Fruit fly (Drosophila melanogaster) whole organism, embryonic: ENCODE data around the gene Iris.

Experiments
- Bgb ChIP-seq: fragments of 200-800 bp; sonication (Bioruptor generic); IDR thresholded peaks from 2 replicates; pipeline ENCODE4 v1.3.6; 2022; ENCODE audit warnings: missing biosample characterization, missing genetic modification characterization; ENCODE audit not compliant: partially characterized antibody
- CG10431 ChIP-seq: fragments of 200-800 bp; sonication (Bioruptor generic); optimal IDR thresholded peaks from 3 replicates; lab custom pipeline; 2018; ENCODE audit warnings: missing biosample characterization, mild to moderate bottlenecking, missing genetic modification characterization
- CG10462 ChIP-seq: fragments of 200-800 bp; sonication (Bioruptor generic); optimal IDR thresholded peaks from 2 replicates; lab custom pipeline; 2016; ENCODE audit warnings: missing biosample characterization, missing genetic modification characterization
- CG11247 ChIP-seq: fragments of 200-800 bp; sonication (Bioruptor generic); IDR thresholded peaks from 2 replicates; pipeline ENCODE4 v1.3.6; 2022; ENCODE audit warnings: missing biosample characterization, missing genetic modification characterization
- CG11723 ChIP-seq: fragments of 200-800 bp; sonication (Bioruptor generic); optimal IDR thresholded peaks from 2 replicates; lab custom pipeline; 2017; ENCODE audit warnings: missing biosample characterization, mild to moderate bottlenecking, missing genetic modification characterization
- CG15514 ChIP-seq: fragments of 200-800 bp; sonication (Bioruptor generic); optimal IDR thresholded peaks from 3 replicates; lab custom pipeline; 2017; ENCODE audit warnings: missing biosample characterization, missing genetic modification characterization, mild to moderate bottlenecking, moderate library complexity, missing genetic modification reagents
- CG1647 ChIP-seq: fragments of 200-800 bp; sonication (Bioruptor generic); optimal IDR thresholded peaks from 3 replicates; lab custom pipeline; 2016; ENCODE audit warnings: missing biosample characterization, missing genetic modification characterization
- CG17612 ChIP-seq: fragments of 200-800 bp; sonication (Bioruptor generic); IDR thresholded peaks from 2 replicates; pipeline ENCODE4 v1.3.6; 2022; ENCODE audit warnings: missing biosample characterization, missing genetic modification characterization
- CG17802 ChIP-seq: fragments of 200-800 bp; sonication (Bioruptor generic); optimal IDR thresholded peaks from 2 replicates; lab custom pipeline; 2018; ENCODE audit warnings: missing biosample characterization, mild to moderate bottlenecking, missing genetic modification characterization, moderate library complexity
- CG17912 ChIP-seq: fragments of 200-800 bp; sonication (Bioruptor generic); optimal IDR thresholded peaks from 2 replicates; lab custom pipeline; 2018; ENCODE audit warnings: missing biosample characterization, mild to moderate bottlenecking, missing genetic modification characterization
- CG18476 ChIP-seq: fragments of 200-800 bp; sonication (Bioruptor generic); optimal IDR thresholded peaks from 2 replicates; lab custom pipeline; 2016; ENCODE audit warnings: missing biosample characterization, mild to moderate bottlenecking, missing genetic modification characterization
- CG18599 ChIP-seq: fragments of 200-800 bp; sonication (Bioruptor generic); optimal IDR thresholded peaks from 3 replicates; lab custom pipeline; 2017; ENCODE audit warnings: missing biosample characterization, missing genetic modification characterization, mild to moderate bottlenecking, moderate library complexity, missing genetic modification reagents
- CG18619 ChIP-seq: fragments of 200-800 bp; sonication (Bioruptor generic); optimal IDR thresholded peaks from 3 replicates; lab custom pipeline; 2017; ENCODE audit warnings: missing biosample characterization, mild to moderate bottlenecking, missing genetic modification characterization
- CG2202 ChIP-seq: fragments of 200-800 bp; sonication (Bioruptor generic); optimal IDR thresholded peaks from 2 replicates; lab custom pipeline; 2018; ENCODE audit warnings: missing biosample characterization, mild to moderate bottlenecking, missing genetic modification characterization
- CG2889 ChIP-seq: fragments of 200-800 bp; sonication (Bioruptor generic); IDR thresholded peaks from 3 replicates; pipeline ENCODE4 v1.3.6; 2022; ENCODE audit warnings: missing biosample characterization, missing genetic modification characterization
- CG30020 ChIP-seq: fragments of 200-800 bp; optimal IDR thresholded peaks from 2 replicates; lab custom pipeline; 2019; ENCODE audit warnings: missing biosample characterization, mild to moderate bottlenecking, missing genetic modification characterization, moderate library complexity
- CG30431 ChIP-seq: fragments of 200-800 bp; sonication (Bioruptor generic); optimal IDR thresholded peaks from 2 replicates; lab custom pipeline; 2017; ENCODE audit warnings: missing biosample characterization, missing genetic modification characterization
- CG3065 ChIP-seq: fragments of 200-800 bp; sonication (Bioruptor generic); optimal IDR thresholded peaks from 2 replicates; lab custom pipeline; 2016; ENCODE audit warnings: missing biosample characterization, missing genetic modification characterization
- CG31224 ChIP-seq: fragments of 200-800 bp; sonication (Bioruptor generic); IDR thresholded peaks from 2 replicates; pipeline ENCODE4 v1.3.6; 2022; ENCODE audit warnings: missing biosample characterization, missing genetic modification characterization
- CG31365 ChIP-seq: fragments of 200-800 bp; sonication (Bioruptor generic); optimal IDR thresholded peaks from 2 replicates; lab custom pipeline; 2018; ENCODE audit warnings: missing biosample characterization, mild to moderate bottlenecking, missing genetic modification characterization
- CG31388 ChIP-seq: fragments of 200-800 bp; sonication (Bioruptor generic); optimal IDR thresholded peaks from 2 replicates; lab custom pipeline; 2016; ENCODE audit warnings: missing biosample characterization, missing genetic modification characterization
- CG32532 ChIP-seq: fragments of 200-800 bp; sonication (Bioruptor generic); IDR thresholded peaks from 2 replicates; pipeline ENCODE4 v1.3.6; 2022; ENCODE audit warnings: missing biosample characterization, missing genetic modification characterization
- CG3407 ChIP-seq: fragments of 200-800 bp; sonication (Bioruptor generic); optimal IDR thresholded peaks from 2 replicates; lab custom pipeline; 2018; ENCODE audit warnings: missing biosample characterization, mild to moderate bottlenecking, missing genetic modification characterization
- CG34376 ChIP-seq: fragments of 200-800 bp; sonication (Bioruptor generic); optimal IDR thresholded peaks from 2 replicates; lab custom pipeline; 2018; ENCODE audit warnings: missing biosample characterization, mild to moderate bottlenecking, missing genetic modification characterization
- CG4360 ChIP-seq: fragments of 200-800 bp; sonication (Bioruptor generic); IDR thresholded peaks from 2 replicates; pipeline ENCODE4 v1.3.6; 2022; ENCODE audit warnings: missing biosample characterization, missing genetic modification characterization
- CG6765 ChIP-seq: fragments of 200-800 bp; sonication (Bioruptor generic); optimal IDR thresholded peaks from 3 replicates; lab custom pipeline; 2017; ENCODE audit warnings: missing biosample characterization, mild to moderate bottlenecking, missing genetic modification characterization
- CG7372 ChIP-seq: fragments of 200-800 bp; sonication (Bioruptor generic); IDR thresholded peaks from 2 replicates; pipeline ENCODE4 v1.3.6; 2022; ENCODE audit warnings: missing biosample characterization, missing genetic modification characterization
- CG7556 ChIP-seq: fragments of 200-800 bp; sonication (Bioruptor generic); optimal IDR thresholded peaks from 2 replicates; lab custom pipeline; 2017; ENCODE audit warnings: missing biosample characterization, mild to moderate bottlenecking, missing genetic modification characterization
- CG9727 ChIP-seq: fragments of 200-800 bp; sonication (Bioruptor generic); optimal IDR thresholded peaks from 3 replicates; lab custom pipeline; 2017; ENCODE audit warnings: missing biosample characterization, mild to moderate bottlenecking, missing genetic modification characterization
- D19A ChIP-seq: fragments of 200-800 bp; optimal IDR thresholded peaks from 3 replicates; lab custom pipeline; 2019; ENCODE audit warnings: missing biosample characterization, mild to moderate bottlenecking, missing genetic modification characterization, moderate library complexity
- Dek ChIP-seq: fragments of 200-800 bp; sonication (Bioruptor generic); optimal IDR thresholded peaks from 3 replicates; lab custom pipeline; 2019; ENCODE audit warnings: missing biosample characterization, mild to moderate bottlenecking, missing genetic modification characterization, moderate library complexity
- Dfd ChIP-seq, 2 experiments: fragments of >200 bp; optimal IDR thresholded peaks; 2 replicates each; lab custom pipeline; 2017; ENCODE audit warnings: missing biosample characterization in 2 of 2, missing genetic modification characterization in 2 of 2
- Doc2 ChIP-seq: fragments of 200-800 bp; sonication (Bioruptor generic); IDR thresholded peaks from 2 replicates; pipeline ENCODE4 v1.3.6; 2022; ENCODE audit warnings: missing biosample characterization, missing genetic modification characterization
- Drgx ChIP-seq: fragments of 200-800 bp; sonication (Bioruptor generic); IDR thresholded peaks from 2 replicates; pipeline ENCODE4 v1.3.6; 2022; ENCODE audit warnings: missing biosample characterization, missing genetic modification characterization
- Eip74EF ChIP-seq, 2 experiments: fragments of 200-800 bp in 1 of 2; fragments of >200 bp in 1 of 2; sonication (Bioruptor generic) in 1 of 2; optimal IDR thresholded peaks; 2 replicates each; lab custom pipeline; 2017 to 2019; ENCODE audit warnings: missing biosample characterization in 2 of 2, missing genetic modification characterization in 2 of 2, mild to moderate bottlenecking in 1 of 2, moderate library complexity in 1 of 2
- Hr39 ChIP-seq: fragments of >200 bp; optimal IDR thresholded peaks from 2 replicates; lab custom pipeline; 2017
- Max ChIP-seq: fragments of 200-800 bp; sonication (Bioruptor generic); optimal IDR thresholded peaks from 2 replicates; lab custom pipeline; 2016; ENCODE audit warnings: missing biosample characterization, mild to moderate bottlenecking, missing genetic modification characterization
- Neu2 ChIP-seq: fragments of 200-800 bp; sonication (Bioruptor generic); optimal IDR thresholded peaks from 3 replicates; lab custom pipeline; 2016; ENCODE audit warnings: missing biosample characterization, missing genetic modification characterization, borderline replicate concordance
- Nf-YA ChIP-seq: fragments of 200-800 bp; sonication (Bioruptor generic); IDR thresholded peaks from 2 replicates; pipeline ENCODE4 v1.3.6; 2022; ENCODE audit warnings: missing biosample characterization, missing genetic modification characterization
- Six4 ChIP-seq: fragments of 200-800 bp; sonication (Bioruptor generic); optimal IDR thresholded peaks from 2 replicates; lab custom pipeline; 2016; ENCODE audit warnings: missing biosample characterization, missing genetic modification characterization
- Trl ChIP-seq, 3 experiments: fragments of >200 bp in 2 of 3; fragments of 200-800 bp in 1 of 3; sonication (Bioruptor generic) in 1 of 3; optimal IDR thresholded peaks; 2 replicates in 1 of 3; 3 replicates in 2 of 3; lab custom pipeline; 2016 to 2017; ENCODE audit warnings: missing biosample characterization in 1 of 3, missing genetic modification characterization in 1 of 3
- ash1 ChIP-seq: fragments of 200-800 bp; sonication (Bioruptor generic); optimal IDR thresholded peaks from 2 replicates; lab custom pipeline; 2018; ENCODE audit warnings: missing biosample characterization, mild to moderate bottlenecking, missing genetic modification characterization
- bigmax ChIP-seq: fragments of 200-800 bp; sonication (Bioruptor generic); optimal IDR thresholded peaks from 2 replicates; lab custom pipeline; 2018; ENCODE audit warnings: missing biosample characterization, mild to moderate bottlenecking, missing genetic modification characterization
- crc ChIP-seq: fragments of 200-800 bp; sonication (Bioruptor generic); optimal IDR thresholded peaks from 2 replicates; lab custom pipeline; 2016; ENCODE audit warnings: missing biosample characterization, missing genetic modification characterization
- lilli ChIP-seq: fragments of 200-800 bp; sonication (Bioruptor generic); optimal IDR thresholded peaks from 3 replicates; lab custom pipeline; 2016; ENCODE audit warnings: missing biosample characterization, missing genetic modification characterization
- nerfin-2 ChIP-seq: fragments of 200-800 bp; sonication (Bioruptor generic); IDR thresholded peaks from 2 replicates; pipeline ENCODE4 v1.3.6; 2022; ENCODE audit warnings: missing biosample characterization, missing genetic modification characterization; ENCODE audit not compliant: partially characterized antibody
- oc ChIP-seq: fragments of 200-800 bp; sonication (Bioruptor generic); optimal IDR thresholded peaks from 2 replicates; lab custom pipeline; 2018; ENCODE audit warnings: missing biosample characterization, mild to moderate bottlenecking, missing genetic modification characterization, moderate library complexity
- onecut ChIP-seq: fragments of 200-800 bp; sonication (Bioruptor generic); IDR thresholded peaks from 2 replicates; pipeline ENCODE4 v1.3.6; 2022; ENCODE audit warnings: missing biosample characterization, missing genetic modification characterization
- pzg ChIP-seq: fragments of 200-800 bp; sonication (Bioruptor generic); optimal IDR thresholded peaks from 3 replicates; lab custom pipeline; 2018; ENCODE audit warnings: missing biosample characterization, mild to moderate bottlenecking, missing genetic modification characterization, moderate library complexity
- scrt ChIP-seq: fragments of 200-800 bp; sonication (Bioruptor generic); optimal IDR thresholded peaks from 2 replicates; lab custom pipeline; 2018; ENCODE audit warnings: missing biosample characterization, mild to moderate bottlenecking, missing genetic modification characterization, moderate library complexity
- wek ChIP-seq: fragments of 200-800 bp; sonication (Bioruptor generic); optimal IDR thresholded peaks from 3 replicates; lab custom pipeline; 2018; ENCODE audit warnings: missing biosample characterization, mild to moderate bottlenecking, missing genetic modification characterization, moderate library complexity

The Iris gene

DNA sequence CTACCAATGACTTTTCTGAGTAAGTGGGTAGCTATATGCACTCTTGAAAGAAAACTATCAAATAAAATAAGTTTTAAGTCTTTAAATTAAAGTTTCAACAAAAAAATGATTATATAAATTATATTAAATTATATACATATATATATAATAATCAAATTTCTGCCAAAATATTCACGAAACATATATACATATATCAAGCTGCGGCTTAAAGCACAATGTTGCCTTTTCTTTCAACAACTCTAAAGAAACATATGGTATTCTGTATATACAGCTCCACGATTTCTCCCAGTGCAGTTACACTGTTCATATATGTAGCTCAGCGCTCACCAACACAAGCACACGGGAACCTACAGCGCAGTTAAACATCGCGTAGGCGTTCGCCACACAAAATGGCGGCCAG is 1.6 kb upstream of the Iris start (continued):
- no peak for TF ChIP-seq Dfd (GFP tag; optimal IDR thresholded peaks at IDR 0.05; lab: Kevin White, UChicago)
- no peak for TF ChIP-seq CG18619 (GFP tag; lab: Kevin White, UChicago)
- TF ChIP-seq D19A (tag; lab: Kevin White, UChicago) = no peak
- no peak for TF ChIP-seq scrt (GFP tag; lab: Kevin White, UChicago)
- TF ChIP-seq ash1 = no peak
- TF ChIP-seq Trl (optimal IDR thresholded peaks at IDR 0.05; lab: Kevin White, UChicago) = no peak
- no peak for TF ChIP-seq Trl (GFP tag; optimal IDR thresholded peaks at IDR 0.05; lab: Kevin White, UChicago)
- no peak for TF ChIP-seq crc
- no peak for TF ChIP-seq CG34376
- no peak for TF ChIP-seq oc (tag; lab: Kevin White, UChicago)
- TF ChIP-seq Max = no peak
- TF ChIP-seq CG11247 = no peak
- peak; percentile 71 for TF ChIP-seq CG18599 (GFP tag; lab: Kevin White, UChicago)
- TF ChIP-seq CG30020 = no peak
- TF ChIP-seq lilli (GFP tag; lab: Kevin White, UChicago) = no peak
- TF ChIP-seq CG10462 (GFP tag; lab: Kevin White, UChicago) = no peak
- no peak for TF ChIP-seq CG17802
- no peak for TF ChIP-seq pzg (GFP tag; lab: Kevin White, UChicago)
- TF ChIP-seq CG3065 (GFP tag; lab: Kevin White, UChicago) = no peak
- TF ChIP-seq CG17612 (GFP tag; lab: Robert Waterston, UW) = no peak
- TF ChIP-seq Bgb (GFP tag; lab: Robert Waterston, UW) = no peak
- no peak for TF ChIP-seq Six4 (GFP tag; lab: Kevin White, UChicago)
- TF ChIP-seq CG31224 (GFP tag; lab: Robert Waterston, UW) = no peak
- TF ChIP-seq CG9727 (GFP tag; lab: Kevin White, UChicago) = peak; percentile 29
- no peak for TF ChIP-seq Eip74EF (GFP tag; optimal IDR thresholded peaks at IDR 0.05; lab: Kevin White, UChicago)
- TF ChIP-seq CG1647 (GFP tag; lab: Kevin White, UChicago) = no peak
- peak; percentile 29 for TF ChIP-seq Dek (tag; lab: Kevin White, UChicago)
- no peak for TF ChIP-seq CG32532 (GFP tag; lab: Robert Waterston, UW)
- TF ChIP-seq CG2202 (tag; lab: Kevin White, UChicago) = no peak
- TF ChIP-seq onecut = no peak
- no peak for TF ChIP-seq CG31365 (tag; lab: Kevin White, UChicago)
- no peak for TF ChIP-seq CG31388 (GFP tag; lab: Kevin White, UChicago)
- TF ChIP-seq CG4360 (GFP tag; lab: Robert Waterston, UW) = no peak
- TF ChIP-seq CG7372 (GFP tag; lab: Robert Waterston, UW) = no peak
- no peak for TF ChIP-seq CG3407 (GFP tag; lab: Kevin White, UChicago)
- no peak for TF ChIP-seq Doc2 (GFP tag; lab: Robert Waterston, UW)
- no peak for TF ChIP-seq bigmax (GFP tag; lab: Kevin White, UChicago)
- no peak for TF ChIP-seq nerfin-2
- no peak for TF ChIP-seq Hr39 (lab: Kevin White, UChicago)
- peak; percentile 56 for TF ChIP-seq CG7556
- TF ChIP-seq CG18476 (GFP tag; lab: Kevin White, UChicago) = no peak
- no peak for TF ChIP-seq Neu2
- no peak for TF ChIP-seq CG6765 (GFP tag; lab: Kevin White, UChicago)
- no peak for TF ChIP-seq wek (GFP tag; lab: Kevin White, UChicago)
- TF ChIP-seq CG2889 = no peak
- no peak for TF ChIP-seq CG15514
- TF ChIP-seq Drgx (GFP tag; lab: Robert Waterston, UW) = no peak
- no peak for TF ChIP-seq CG10431 (GFP tag; lab: Kevin White, UChicago)
- TF ChIP-seq CG30431 (GFP tag; lab: Kevin White, UChicago) = no peak
- TF ChIP-seq CG17912 (GFP tag; lab: Kevin White, UChicago) = no peak
- TF ChIP-seq CG11723 = no peak
- no peak for TF ChIP-seq Nf-YA
